Worm (Caenorhabditis elegans): ENCODE results near the gene srm-4.

DNA sequence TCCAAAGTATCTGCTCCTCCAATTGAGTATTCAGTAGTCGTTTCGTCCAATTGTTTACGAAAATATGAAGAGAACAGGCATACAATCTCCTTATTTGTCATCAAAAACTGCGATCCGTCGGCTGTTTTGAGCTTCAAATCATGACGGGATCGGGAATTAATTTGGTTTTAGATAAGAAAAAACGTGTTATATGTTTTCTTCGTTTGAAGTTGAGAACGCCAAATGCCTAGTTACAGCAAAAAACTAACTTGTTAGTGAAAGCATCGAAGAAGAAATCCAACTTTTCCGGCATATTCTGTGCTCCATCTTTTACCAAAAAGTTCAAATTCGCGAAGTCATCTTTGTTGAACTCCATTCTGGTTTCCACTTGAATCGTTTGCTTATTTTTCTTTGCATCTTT is 43.9 kb upstream of the srm-4 start, which contains the start of gene F14D7.1:
- TF ChIP-seq pha-4 (tag; optimal IDR thresholded peaks at IDR 0.05) (no peak), elt-3 (tag; optimal IDR thresholded peaks at IDR 0.05) (no peak), lin-13 (tag; optimal IDR thresholded peaks at IDR 0.05) (no peak), ztf-11 (tag; optimal IDR thresholded peaks at IDR 0.05) (no peak), unc-120 (tag; optimal IDR thresholded peaks at IDR 0.05; ENCODE audit: poor library complexity, severe bottlenecking) (no peak), nhr-76 (tag; optimal IDR thresholded peaks at IDR 0.05) (no peak), nhr-237 (tag; optimal IDR thresholded peaks at IDR 0.05) (no peak), mab-5 (tag; optimal IDR thresholded peaks at IDR 0.05) (no peak), drap-1 (GFP tag; optimal IDR thresholded peaks at IDR 0.05) (no peak), hlh-1 (tag; optimal IDR thresholded peaks at IDR 0.05) (no peak), unc-62 (GFP tag; optimal IDR thresholded peaks at IDR 0.05) (no peak), blmp-1 (tag; optimal IDR thresholded peaks at IDR 0.05) (no peak), sem-2 (GFP tag; optimal IDR thresholded peaks at IDR 0.05) (no peak)
